Fruit fly (Drosophila melanogaster) whole organism, prepupa: ENCODE measurements around the gene CG31867.

ENCODE experiments used
- CG10631 ChIP-seq: fragments of 200-800 bp; sonication (Bioruptor generic); optimal IDR thresholded peaks from 2 replicates; lab custom pipeline; 2016; ENCODE audit warnings: missing biosample characterization, missing genetic modification characterization
- CG11294 ChIP-seq: fragments of 200-800 bp; sonication (Bioruptor generic); IDR thresholded peaks from 2 replicates; pipeline ENCODE4 v1.3.6; 2022; ENCODE audit warnings: missing biosample characterization, missing genetic modification characterization
- CG11762 ChIP-seq: fragments of 200-800 bp; sonication (Bioruptor generic); optimal IDR thresholded peaks from 3 replicates; lab custom pipeline; 2016; ENCODE audit warnings: missing biosample characterization, missing genetic modification characterization; ENCODE audit not compliant: insufficient read depth
- CG11902 ChIP-seq: fragments of 200-800 bp; sonication (Bioruptor generic); optimal IDR thresholded peaks from 3 replicates; lab custom pipeline; 2016; ENCODE audit warnings: missing biosample characterization, missing genetic modification characterization
- CG15336 ChIP-seq: fragments of 200-800 bp; sonication (Bioruptor generic); IDR thresholded peaks from 2 replicates; pipeline ENCODE4 v1.3.6; 2022; ENCODE audit warnings: missing biosample characterization, missing genetic modification characterization
- CG1621 ChIP-seq: fragments of 200-800 bp; sonication (Bioruptor generic); optimal IDR thresholded peaks from 3 replicates; lab custom pipeline; 2018; ENCODE audit warnings: missing biosample characterization, mild to moderate bottlenecking, missing genetic modification characterization
- CG16779 ChIP-seq: fragments of 200-800 bp; sonication (Bioruptor generic); optimal IDR thresholded peaks from 3 replicates; lab custom pipeline; 2017; ENCODE audit warnings: missing biosample characterization, mild to moderate bottlenecking, missing genetic modification characterization
- CG31627 ChIP-seq: fragments of 200-800 bp; sonication (Bioruptor generic); optimal IDR thresholded peaks from 3 replicates; lab custom pipeline; 2016; ENCODE audit warnings: missing biosample characterization, missing genetic modification characterization
- CG32006 ChIP-seq: fragments of 200-800 bp; sonication (Bioruptor generic); optimal IDR thresholded peaks from 3 replicates; lab custom pipeline; 2017; ENCODE audit warnings: missing biosample characterization, mild to moderate bottlenecking, missing genetic modification characterization
- CG34406 ChIP-seq: fragments of 200-800 bp; sonication (Bioruptor generic); optimal IDR thresholded peaks from 3 replicates; lab custom pipeline; 2016; ENCODE audit warnings: missing biosample characterization, missing genetic modification characterization
- CG4318 ChIP-seq: fragments of 200-800 bp; sonication (Bioruptor generic); optimal IDR thresholded peaks from 3 replicates; lab custom pipeline; 2017; ENCODE audit warnings: missing biosample characterization, mild to moderate bottlenecking, missing genetic modification characterization
- CG6163 ChIP-seq: fragments of 200-800 bp; sonication (Bioruptor generic); IDR thresholded peaks from 3 replicates; pipeline ENCODE4 v1.3.6; 2022; ENCODE audit warnings: missing biosample characterization, missing genetic modification characterization
- CG6792 ChIP-seq: fragments of 200-800 bp; sonication (Bioruptor generic); optimal IDR thresholded peaks from 3 replicates; lab custom pipeline; 2016; ENCODE audit warnings: missing biosample characterization, missing genetic modification characterization
- CG6808 ChIP-seq: fragments of 200-800 bp; sonication (Bioruptor generic); optimal IDR thresholded peaks from 3 replicates; lab custom pipeline; 2017; ENCODE audit warnings: missing biosample characterization, missing genetic modification characterization, mild to moderate bottlenecking, moderate library complexity, missing genetic modification reagents
- CG6854 ChIP-seq: fragments of 200-800 bp; sonication (Bioruptor generic); optimal IDR thresholded peaks from 2 replicates; lab custom pipeline; 2017; ENCODE audit warnings: missing biosample characterization, mild to moderate bottlenecking, missing genetic modification characterization
- CG8119 ChIP-seq: fragments of 200-800 bp; sonication (Bioruptor generic); IDR thresholded peaks from 3 replicates; pipeline ENCODE4 v1.3.6; 2022; ENCODE audit warnings: missing biosample characterization, missing genetic modification characterization
- CG8632 ChIP-seq: fragments of 200-800 bp; sonication (Bioruptor generic); optimal IDR thresholded peaks from 3 replicates; lab custom pipeline; 2016; ENCODE audit warnings: missing biosample characterization, missing genetic modification characterization
- Eip78C ChIP-seq: fragments of 200-800 bp; sonication (Bioruptor generic); peaks from one replicate; lab custom pipeline; 2016; ENCODE audit warnings: missing biosample characterization, missing genetic modification characterization
- Eip93F ChIP-seq: fragments of 200-800 bp; sonication (Bioruptor generic); optimal IDR thresholded peaks from 2 replicates; lab custom pipeline; 2016; ENCODE audit warnings: missing biosample characterization, mild to moderate bottlenecking, missing genetic modification characterization
- Ets21C ChIP-seq: fragments of 200-800 bp; sonication (Bioruptor generic); optimal IDR thresholded peaks from 3 replicates; lab custom pipeline; 2016; ENCODE audit warnings: missing biosample characterization, missing genetic modification characterization
- Gug ChIP-seq: fragments of 200-800 bp; sonication (Bioruptor generic); IDR thresholded peaks from 2 replicates; pipeline ENCODE4 v1.3.6; 2022; ENCODE audit warnings: missing biosample characterization, missing genetic modification characterization
- Hr39 ChIP-seq: fragments of 200-800 bp; sonication (Bioruptor generic); optimal IDR thresholded peaks from 2 replicates; lab custom pipeline; 2016; ENCODE audit warnings: missing biosample characterization, missing genetic modification characterization
- Lpt ChIP-seq: fragments of 200-800 bp; sonication (Bioruptor generic); optimal IDR thresholded peaks from 3 replicates; lab custom pipeline; 2016; ENCODE audit warnings: missing biosample characterization, missing genetic modification characterization
- OdsH ChIP-seq: fragments of 200-800 bp; sonication (Bioruptor generic); optimal IDR thresholded peaks from 3 replicates; lab custom pipeline; 2016; ENCODE audit warnings: missing biosample characterization, missing genetic modification characterization
- Sox14 ChIP-seq: fragments of 200-800 bp; sonication (Bioruptor generic); optimal IDR thresholded peaks from 3 replicates; lab custom pipeline; 2016; ENCODE audit warnings: missing biosample characterization, missing genetic modification characterization
- Sox15 ChIP-seq: fragments of 200-800 bp; sonication (Bioruptor generic); optimal IDR thresholded peaks from 3 replicates; lab custom pipeline; 2016; ENCODE audit warnings: missing biosample characterization, missing genetic modification characterization
- achi ChIP-seq: fragments of 200-800 bp; sonication (Bioruptor generic); optimal IDR thresholded peaks from 3 replicates; lab custom pipeline; 2016; ENCODE audit warnings: missing biosample characterization, missing genetic modification characterization
- acj6 ChIP-seq: fragments of 200-800 bp; sonication (Bioruptor generic); optimal IDR thresholded peaks from 3 replicates; lab custom pipeline; 2016; ENCODE audit warnings: missing biosample characterization, missing genetic modification characterization
- cyc ChIP-seq: fragments of 200-800 bp; sonication (Bioruptor generic); optimal IDR thresholded peaks from 3 replicates; lab custom pipeline; 2016; ENCODE audit warnings: missing biosample characterization, missing genetic modification characterization
- eg ChIP-seq: fragments of 200-800 bp; sonication (Bioruptor generic); IDR thresholded peaks from 3 replicates; pipeline ENCODE4 v1.3.6; 2022; ENCODE audit warnings: missing biosample characterization, missing genetic modification characterization
- esn ChIP-seq: fragments of 200-800 bp; sonication (Bioruptor generic); optimal IDR thresholded peaks from 2 replicates; lab custom pipeline; 2016; ENCODE audit warnings: missing biosample characterization, mild to moderate bottlenecking, missing genetic modification characterization, moderate library complexity
- fd59A ChIP-seq: fragments of 200-800 bp; sonication (Bioruptor generic); optimal IDR thresholded peaks from 2 replicates; lab custom pipeline; 2017; ENCODE audit warnings: missing biosample characterization, mild to moderate bottlenecking, missing genetic modification characterization, missing genetic modification reagents
- lz ChIP-seq: fragments of 200-800 bp; sonication (Bioruptor generic); optimal IDR thresholded peaks from 3 replicates; lab custom pipeline; 2016; ENCODE audit warnings: missing biosample characterization, missing genetic modification characterization
- net ChIP-seq: fragments of 200-800 bp; sonication (Bioruptor generic); optimal IDR thresholded peaks from 3 replicates; lab custom pipeline; 2016; ENCODE audit warnings: missing biosample characterization, missing genetic modification characterization
- salr ChIP-seq, 2 experiments: fragments of 200-800 bp; sonication (Bioruptor generic); optimal IDR thresholded peaks; 3 replicates each; lab custom pipeline; 2016 to 2018; ENCODE audit warnings: missing biosample characterization in 2 of 2, missing genetic modification characterization in 2 of 2, mild to moderate bottlenecking in 1 of 2
- spab ChIP-seq: fragments of 200-800 bp; sonication (Bioruptor generic); optimal IDR thresholded peaks from 2 replicates; lab custom pipeline; 2017; ENCODE audit warnings: missing biosample characterization, mild to moderate bottlenecking, missing genetic modification characterization, missing genetic modification reagents
- ss ChIP-seq, 2 experiments: fragments of 200-800 bp; sonication (Bioruptor generic); optimal IDR thresholded peaks; 2 replicates in 1 of 2; 3 replicates in 1 of 2; lab custom pipeline; 2017 to 2018; ENCODE audit warnings: mild to moderate bottlenecking in 2 of 2, missing biosample characterization in 2 of 2, missing genetic modification characterization in 2 of 2, moderate library complexity in 1 of 2
- topi ChIP-seq: fragments of 200-800 bp; sonication (Bioruptor generic); optimal IDR thresholded peaks from 3 replicates; lab custom pipeline; 2016; ENCODE audit warnings: missing biosample characterization, missing genetic modification characterization

CG31867 gene

DNA sequence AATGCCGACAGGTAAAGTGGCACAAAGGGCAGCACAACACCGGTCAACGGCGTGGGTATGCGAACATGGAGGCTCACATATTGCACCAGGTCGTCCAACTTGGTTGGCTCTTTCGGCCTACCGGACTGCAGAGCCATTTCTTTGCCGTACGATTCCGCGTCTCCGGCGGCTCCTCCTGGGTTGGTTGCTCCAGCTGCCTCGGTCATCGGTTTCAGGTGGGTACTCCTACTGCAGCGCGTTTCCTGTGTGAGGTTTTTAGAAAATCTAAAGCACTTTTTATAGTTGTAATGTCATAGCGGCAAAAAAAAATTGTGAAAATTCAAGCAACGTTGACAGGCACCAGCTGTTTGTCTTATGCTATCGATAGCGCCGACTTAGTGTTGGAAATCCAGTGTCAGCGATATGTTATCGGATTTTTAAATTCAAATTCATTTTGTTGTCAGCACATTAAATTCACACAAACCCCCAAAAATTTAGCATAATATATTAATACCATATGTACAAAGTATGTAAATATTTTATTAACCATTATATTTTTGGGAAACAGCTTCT lies 25.2 kb downstream of the CG31867 start, which contains the start of gene CG6230:
Gene CG6230 (minus strand): TSS at position 354 of the 552 bp plus-strand sequence.
- TF ChIP-seq Eip93F (no peak), achi (GFP tag; lab: Kevin White, UChicago) (peak; percentile 85)
- TF ChIP-seq, all 60 proteins: peak for 1

- no peak for TF ChIP-seq Sox14 (GFP tag; lab: Kevin White, UChicago)
- TF ChIP-seq eg (GFP tag; lab: Robert Waterston, UW), result no peak
- TF ChIP-seq acj6, result no peak
- no peak for TF ChIP-seq CG31627
- no peak for TF ChIP-seq net (GFP tag; lab: Kevin White, UChicago)
- TF ChIP-seq topi (GFP tag; lab: Kevin White, UChicago), result no peak
- TF ChIP-seq CG6808, result no peak
- no peak for TF ChIP-seq CG11294
- no peak for TF ChIP-seq cyc (GFP tag; lab: Kevin White, UChicago)
- TF ChIP-seq Eip78C (GFP tag; lab: Kevin White, UChicago), result no peak
- TF ChIP-seq Hr39, result no peak
- no peak for TF ChIP-seq spab (GFP tag; lab: Kevin White, UChicago)
- no peak for TF ChIP-seq CG11762 (GFP tag; lab: Kevin White, UChicago)
Measured at dm6 chr2L:11113714-11114113, 31.5 kb downstream of the CG31867 start, which contains the start of gene Gr32a. TSS of gene Gr32a (plus strand) at chr2L:11114014.

DNA sequence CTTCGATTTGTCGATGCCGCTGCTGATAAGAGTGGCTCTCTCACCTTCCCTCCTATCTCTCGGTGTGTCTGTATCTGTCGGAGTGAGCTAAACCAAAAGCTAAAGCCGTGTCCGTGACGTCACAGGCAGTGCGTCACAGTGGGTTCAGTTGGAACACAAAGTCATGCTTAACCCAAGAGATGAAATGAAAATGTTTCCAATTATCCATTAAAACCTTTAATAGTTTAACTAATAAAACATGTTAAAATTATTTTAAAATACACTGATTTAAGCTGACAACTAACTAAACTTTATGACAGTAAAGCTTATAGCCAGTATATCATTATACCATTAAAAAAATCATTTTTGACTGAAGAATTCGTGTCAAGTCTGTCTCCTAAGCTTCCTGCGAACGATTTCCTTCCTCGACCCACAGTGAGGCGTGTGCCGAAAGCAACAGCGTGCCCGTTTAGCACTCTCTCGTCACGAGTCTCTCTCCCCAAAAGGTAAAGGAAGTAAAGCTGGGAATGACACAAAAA lies 32.1 kb downstream of the CG31867 start, which contains the start of gene Idua:
Gene Idua (minus strand): TSS at position 51 of the 518 bp plus-strand sequence.
- TF ChIP-seq Eip78C (GFP tag; lab: Kevin White, UChicago) (peak; percentile 96), Lpt (GFP tag; lab: Kevin White, UChicago) (no peak), achi (GFP tag; lab: Kevin White, UChicago) (peak; percentile 82), CG34406 (peak; percentile 76), CG11762 (GFP tag; lab: Kevin White, UChicago) (peak; percentile 25), CG31627 (peak; percentile 72), CG1621 (tag; lab: Kevin White, UChicago) (peak; percentile 58), OdsH (no peak), CG6792 (GFP tag; lab: Kevin White, UChicago) (peak; percentile 74), fd59A (peak; percentile 73), cyc (GFP tag; lab: Kevin White, UChicago) (peak; percentile 45), CG6854 (GFP tag; lab: Kevin White, UChicago) (peak; percentile 68), CG11294 (peak; percentile 26; the same call in 1 of the 2 replicates), CG6163 (GFP tag; lab: Robert Waterston, UW) (peak; percentile 51; the same call in 1 of the 3 replicates), Gug (GFP tag; lab: Robert Waterston, UW) (peak; percentile 52), lz (GFP tag; lab: Kevin White, UChicago) (peak; percentile 65), CG8632 (GFP tag; lab: Kevin White, UChicago) (peak; percentile 74), ss (GFP tag; optimal IDR thresholded peaks at IDR 0.05; lab: Kevin White, UChicago) (no peak), CG32006 (no peak), CG16779 (tag; lab: Kevin White, UChicago) (no peak), Ets21C (GFP tag; lab: Kevin White, UChicago) (peak; percentile 54), esn (GFP tag; lab: Kevin White, UChicago) (peak; percentile 85), Hr39 (no peak), net (GFP tag; lab: Kevin White, UChicago) (peak; percentile 85), salr (GFP tag; optimal IDR thresholded peaks at IDR 0.05; lab: Kevin White, UChicago) (peak in 1 of 2 experiments; percentile 49), CG8119 (GFP tag; lab: Robert Waterston, UW) (peak; percentile 82; the same call in 2 of the 3 replicates), CG11902 (peak; percentile 61), eg (GFP tag; lab: Robert Waterston, UW) (no peak; the same call in 2 of the 3 replicates), CG15336 (GFP tag; lab: Robert Waterston, UW) (peak; percentile 72), CG4318 (peak; percentile 69), Sox15 (GFP tag; lab: Kevin White, UChicago) (peak; percentile 57), CG10631 (peak; percentile 83)
